Worm (Caenorhabditis elegans) whole organism, L3 larva: ENCODE measurements around the gene F54F2.7.
A peak's percentile ranks its signal among the peaks of the same experiment; 100 is the strongest.

Source experiments
- ZK546.5 ChIP-seq: sonication (generic microtip); optimal IDR thresholded peaks from 2 replicates; lab custom pipeline; 2017; ENCODE audit warnings: missing biosample characterization, missing genetic modification characterization
- aly-2 ChIP-seq: fragments of 150-350 bp; optimal IDR thresholded peaks from 2 replicates; lab custom pipeline; 2014; ENCODE audit warnings: missing biosample characterization, missing genetic modification characterization
- ama-1 ChIP-seq: fragments of 150-350 bp; optimal IDR thresholded peaks from 2 replicates; lab custom pipeline; 2018
- ceh-82 ChIP-seq: fragments of 150-350 bp; optimal IDR thresholded peaks from 2 replicates; lab custom pipeline; 2014; ENCODE audit warnings: missing biosample characterization, missing genetic modification characterization
- elt-1 ChIP-seq: fragments of 150-350 bp; optimal IDR thresholded peaks from 2 replicates; lab custom pipeline; 2014; ENCODE audit warnings: missing biosample characterization, missing genetic modification characterization
- elt-2 ChIP-seq: sonication (generic microtip); optimal IDR thresholded peaks from 2 replicates; lab custom pipeline; 2016; ENCODE audit warnings: missing genetic modification reagents, mild to moderate bottlenecking, missing genetic modification characterization, missing compliant biosample characterization
- elt-3 ChIP-seq, 3 experiments: fragments of 150-350 bp in 1 of 3; sonication (generic microtip) in 2 of 3; optimal IDR thresholded peaks; 2 replicates in 2 of 3; 4 replicates in 1 of 3; lab custom pipeline; 2014 to 2017; ENCODE audit warnings: missing biosample characterization in 3 of 3, missing genetic modification characterization in 3 of 3
- lin-39 ChIP-seq: fragments of 150-350 bp; optimal IDR thresholded peaks from 2 replicates; lab custom pipeline; 2018; ENCODE audit warnings: missing biosample characterization, missing genetic modification reagents, missing genetic modification characterization
- pha-4 ChIP-seq: fragments of 150-350 bp; optimal IDR thresholded peaks from 2 replicates; lab custom pipeline; 2014; ENCODE audit warnings: missing biosample characterization, missing genetic modification reagents, missing genetic modification characterization
- pqm-1 ChIP-seq: fragments of 150-350 bp; optimal IDR thresholded peaks from 2 replicates; lab custom pipeline; 2017; ENCODE audit warnings: missing biosample characterization, missing genetic modification characterization, inconsistent platforms
- sea-2 ChIP-seq: fragments of 150-350 bp; sonication (generic microtip); optimal IDR thresholded peaks from 4 replicates; lab custom pipeline; 2014; ENCODE audit warnings: missing biosample characterization, missing genetic modification reagents, missing genetic modification characterization
- tbx-2 ChIP-seq: sonication (generic microtip); optimal IDR thresholded peaks from 2 replicates; lab custom pipeline; 2016; ENCODE audit warnings: mild to moderate bottlenecking, missing genetic modification characterization, missing compliant biosample characterization
- unc-62 ChIP-seq: fragments of 150-350 bp; sonication (generic microtip); optimal IDR thresholded peaks from 4 replicates; lab custom pipeline; 2014; ENCODE audit warnings: missing biosample characterization, missing genetic modification reagents, missing genetic modification characterization

ce11 chrIII:8772428-8773027 is 34.6 kb downstream of the F54F2.7 start:
- TF ChIP-seq ceh-82 (tag; lab: Kevin White, UChicago): no peak
- TF ChIP-seq elt-2 (tag; lab: Kevin White, UChicago): peak; percentile 11
- TF ChIP-seq elt-3 (tag; optimal IDR thresholded peaks at IDR 0.05; lab: Kevin White, UChicago): no peak
- no peak for TF ChIP-seq unc-62 (GFP tag; lab: Kevin White, UChicago)
- TF ChIP-seq ama-1 (lab: Kevin White, UChicago): no peak
- TF ChIP-seq sea-2: no peak
- TF ChIP-seq pha-4 (tag; lab: Kevin White, UChicago): no peak
- no peak for TF ChIP-seq aly-2
- no peak for TF ChIP-seq elt-1 (tag; lab: Kevin White, UChicago)
- no peak for TF ChIP-seq pqm-1 (tag; lab: Kevin White, UChicago)
- no peak for TF ChIP-seq tbx-2 (tag; lab: Kevin White, UChicago)
- no peak for TF ChIP-seq lin-39 (tag; lab: Kevin White, UChicago)
- no peak for TF ChIP-seq ZK546.5
